Fruit fly (Drosophila melanogaster) whole organism, prepupa: Measurements from ENCODE around the gene ORMDL.

Experiments used
- CG10631 ChIP-seq: fragments of 200-800 bp; sonication (Bioruptor generic); optimal IDR thresholded peaks from 2 replicates; lab custom pipeline; 2016; ENCODE audit warnings: missing biosample characterization, missing genetic modification characterization
- CG11902 ChIP-seq: fragments of 200-800 bp; sonication (Bioruptor generic); optimal IDR thresholded peaks from 3 replicates; lab custom pipeline; 2016; ENCODE audit warnings: missing biosample characterization, missing genetic modification characterization
- CG31627 ChIP-seq: fragments of 200-800 bp; sonication (Bioruptor generic); optimal IDR thresholded peaks from 3 replicates; lab custom pipeline; 2016; ENCODE audit warnings: missing biosample characterization, missing genetic modification characterization
- CG34406 ChIP-seq: fragments of 200-800 bp; sonication (Bioruptor generic); optimal IDR thresholded peaks from 3 replicates; lab custom pipeline; 2016; ENCODE audit warnings: missing biosample characterization, missing genetic modification characterization
- CG4318 ChIP-seq: fragments of 200-800 bp; sonication (Bioruptor generic); optimal IDR thresholded peaks from 3 replicates; lab custom pipeline; 2017; ENCODE audit warnings: missing biosample characterization, mild to moderate bottlenecking, missing genetic modification characterization
- CG6854 ChIP-seq: fragments of 200-800 bp; sonication (Bioruptor generic); optimal IDR thresholded peaks from 2 replicates; lab custom pipeline; 2017; ENCODE audit warnings: missing biosample characterization, mild to moderate bottlenecking, missing genetic modification characterization
- CG7368 ChIP-seq: fragments of 200-800 bp; sonication (Bioruptor generic); optimal IDR thresholded peaks from 3 replicates; lab custom pipeline; 2016; ENCODE audit warnings: missing biosample characterization, missing genetic modification characterization
- CG8319 ChIP-seq: fragments of 200-800 bp; sonication (Bioruptor generic); optimal IDR thresholded peaks from 3 replicates; lab custom pipeline; 2016; ENCODE audit warnings: missing biosample characterization, missing genetic modification characterization
- Eip75B ChIP-seq: fragments of 200-800 bp; sonication (Bioruptor generic); optimal IDR thresholded peaks from 3 replicates; lab custom pipeline; 2016; ENCODE audit warnings: missing biosample characterization, missing genetic modification characterization
- Eip78C ChIP-seq: fragments of 200-800 bp; sonication (Bioruptor generic); peaks from one replicate; lab custom pipeline; 2016; ENCODE audit warnings: missing biosample characterization, missing genetic modification characterization
- Ets21C ChIP-seq: fragments of 200-800 bp; sonication (Bioruptor generic); optimal IDR thresholded peaks from 3 replicates; lab custom pipeline; 2016; ENCODE audit warnings: missing biosample characterization, missing genetic modification characterization
- Lpt ChIP-seq: fragments of 200-800 bp; sonication (Bioruptor generic); optimal IDR thresholded peaks from 3 replicates; lab custom pipeline; 2016; ENCODE audit warnings: missing biosample characterization, missing genetic modification characterization
- Smox ChIP-seq: fragments of 200-800 bp; sonication (Bioruptor generic); optimal IDR thresholded peaks from 3 replicates; lab custom pipeline; 2016; ENCODE audit warnings: missing biosample characterization, missing genetic modification characterization
- Sox102F ChIP-seq: fragments of 200-800 bp; sonication (Bioruptor generic); optimal IDR thresholded peaks from 2 replicates; lab custom pipeline; 2016; ENCODE audit warnings: missing biosample characterization, mild to moderate bottlenecking, missing genetic modification characterization
- Sox15 ChIP-seq: fragments of 200-800 bp; sonication (Bioruptor generic); optimal IDR thresholded peaks from 3 replicates; lab custom pipeline; 2016; ENCODE audit warnings: missing biosample characterization, missing genetic modification characterization
- achi ChIP-seq: fragments of 200-800 bp; sonication (Bioruptor generic); optimal IDR thresholded peaks from 3 replicates; lab custom pipeline; 2016; ENCODE audit warnings: missing biosample characterization, missing genetic modification characterization
- acj6 ChIP-seq: fragments of 200-800 bp; sonication (Bioruptor generic); optimal IDR thresholded peaks from 3 replicates; lab custom pipeline; 2016; ENCODE audit warnings: missing biosample characterization, missing genetic modification characterization
- dsx ChIP-seq: fragments of 200-800 bp; optimal IDR thresholded peaks from 3 replicates; lab custom pipeline; 2019; ENCODE audit warnings: missing biosample characterization, mild to moderate bottlenecking, missing genetic modification characterization, moderate library complexity; ENCODE audit not compliant: poor library complexity, severe bottlenecking
- eg ChIP-seq: fragments of 200-800 bp; sonication (Bioruptor generic); IDR thresholded peaks from 3 replicates; pipeline ENCODE4 v1.3.6; 2022; ENCODE audit warnings: missing biosample characterization, missing genetic modification characterization
- esn ChIP-seq: fragments of 200-800 bp; sonication (Bioruptor generic); optimal IDR thresholded peaks from 2 replicates; lab custom pipeline; 2016; ENCODE audit warnings: missing biosample characterization, mild to moderate bottlenecking, missing genetic modification characterization, moderate library complexity
- fd85E ChIP-seq: fragments of 200-800 bp; sonication (Bioruptor generic); optimal IDR thresholded peaks from 3 replicates; lab custom pipeline; 2016; ENCODE audit warnings: missing biosample characterization, missing genetic modification characterization
- fkh ChIP-seq: fragments of 200-800 bp; sonication (Bioruptor generic); optimal IDR thresholded peaks from 3 replicates; lab custom pipeline; 2017; ENCODE audit warnings: missing biosample characterization, mild to moderate bottlenecking, missing genetic modification characterization, moderate library complexity
- lz ChIP-seq: fragments of 200-800 bp; sonication (Bioruptor generic); optimal IDR thresholded peaks from 3 replicates; lab custom pipeline; 2016; ENCODE audit warnings: missing biosample characterization, missing genetic modification characterization
- salr ChIP-seq, 2 experiments: fragments of 200-800 bp; sonication (Bioruptor generic); optimal IDR thresholded peaks; 3 replicates each; lab custom pipeline; 2016 to 2018; ENCODE audit warnings: missing biosample characterization in 2 of 2, missing genetic modification characterization in 2 of 2, mild to moderate bottlenecking in 1 of 2
- ss ChIP-seq, 2 experiments: fragments of 200-800 bp; sonication (Bioruptor generic); optimal IDR thresholded peaks; 2 replicates in 1 of 2; 3 replicates in 1 of 2; lab custom pipeline; 2017 to 2018; ENCODE audit warnings: mild to moderate bottlenecking in 2 of 2, missing biosample characterization in 2 of 2, missing genetic modification characterization in 2 of 2, moderate library complexity in 1 of 2
- svp ChIP-seq: fragments of 200-800 bp; sonication (Bioruptor generic); peaks from one replicate; lab custom pipeline; 2016; ENCODE audit warnings: missing biosample characterization, missing genetic modification characterization
- topi ChIP-seq: fragments of 200-800 bp; sonication (Bioruptor generic); optimal IDR thresholded peaks from 3 replicates; lab custom pipeline; 2016; ENCODE audit warnings: missing biosample characterization, missing genetic modification characterization
- vri ChIP-seq: fragments of 200-800 bp; sonication (Bioruptor generic); optimal IDR thresholded peaks from 3 replicates; lab custom pipeline; 2016; ENCODE audit warnings: missing biosample characterization, mild to moderate bottlenecking, missing genetic modification characterization

The ORMDL gene

DNA sequence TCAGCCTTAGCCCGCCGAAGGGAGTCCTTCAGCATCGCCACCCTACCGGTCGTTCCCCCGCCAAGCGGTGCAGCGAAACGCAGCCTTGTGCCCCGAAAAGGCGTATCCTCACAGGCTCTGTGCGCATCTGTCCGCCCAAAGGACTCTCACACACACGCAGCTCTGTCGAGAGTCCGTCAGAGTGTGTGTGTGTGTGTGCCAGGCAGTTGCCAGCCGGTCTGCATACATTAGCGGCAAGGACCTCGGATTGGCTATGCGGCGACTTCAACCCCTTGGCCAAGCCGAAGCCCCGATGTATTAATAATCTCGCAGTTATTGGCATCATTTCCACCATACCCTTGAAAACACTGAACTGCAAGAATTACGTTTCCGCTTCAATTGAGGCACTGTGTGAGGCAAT is 24.6 kb upstream of the ORMDL start:
- TF ChIP-seq Lpt (GFP tag; lab: Kevin White, UChicago) (no peak), CG6854 (GFP tag; lab: Kevin White, UChicago) (no peak), CG11902 (GFP tag; lab: Kevin White, UChicago) (no peak), lz (GFP tag; lab: Kevin White, UChicago) (no peak), vri (GFP tag; lab: Kevin White, UChicago) (no peak)

DNA sequence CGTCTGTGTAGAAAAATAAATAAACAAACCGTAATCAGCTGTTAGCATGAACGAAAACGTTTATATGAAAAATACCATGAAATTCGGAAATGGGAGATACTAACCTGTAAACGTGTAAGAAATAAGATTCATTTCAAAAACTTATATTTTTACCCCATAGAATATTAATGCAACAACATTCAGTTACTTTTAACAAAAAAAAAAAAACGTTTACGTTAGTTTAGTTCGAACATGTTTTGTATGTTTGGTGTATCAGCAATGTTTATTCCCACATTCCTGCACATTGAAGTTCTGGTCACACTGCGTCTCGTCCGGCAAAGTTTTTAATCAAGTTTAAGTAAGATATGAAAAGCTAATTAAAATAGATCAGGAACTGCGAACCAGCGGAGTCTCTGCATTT is 17.8 kb upstream of the ORMDL start, which contains the start of the genes S1P and CG11307:
Gene S1P (minus strand): TSS at position 23 of the 400 bp plus-strand sequence.
Gene CG11307 (plus strand): TSS at position 270 of the 400 bp plus-strand sequence.
- TF ChIP-seq fkh (GFP tag; lab: Kevin White, UChicago) (peak; percentile 91), Sox15 (GFP tag; lab: Kevin White, UChicago) (no peak)

DNA sequence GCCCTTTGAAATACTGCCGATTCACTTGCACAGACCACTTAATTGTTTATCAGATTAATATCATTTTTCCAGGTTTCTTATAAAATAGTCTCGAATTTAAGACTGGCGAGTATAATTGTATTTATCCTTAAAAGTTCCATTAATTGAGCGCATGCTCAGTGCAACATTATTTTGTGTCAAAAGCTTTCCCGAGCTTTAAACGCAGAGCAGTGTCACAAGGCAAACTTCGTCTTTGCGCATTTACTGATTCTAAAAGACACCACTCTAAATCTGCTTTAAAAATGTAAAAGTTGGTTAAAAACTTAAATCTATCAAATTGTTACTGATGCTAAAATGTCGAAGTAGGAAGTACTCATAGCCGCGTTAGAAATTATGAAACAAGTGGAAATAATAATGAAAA is 9.6 kb upstream of the ORMDL start, which contains the start of the genes CG7166 and Alg11:
Gene CG7166 (minus strand): TSS at position 101 of the 400 bp plus-strand sequence.
Gene Alg11 (plus strand): TSS at position 260 of the 400 bp plus-strand sequence.
- TF ChIP-seq Eip75B (GFP tag; lab: Kevin White, UChicago), result no peak
- TF ChIP-seq Eip78C, result peak; percentile 35
- TF ChIP-seq, all 60 proteins: peak for 1

DNA sequence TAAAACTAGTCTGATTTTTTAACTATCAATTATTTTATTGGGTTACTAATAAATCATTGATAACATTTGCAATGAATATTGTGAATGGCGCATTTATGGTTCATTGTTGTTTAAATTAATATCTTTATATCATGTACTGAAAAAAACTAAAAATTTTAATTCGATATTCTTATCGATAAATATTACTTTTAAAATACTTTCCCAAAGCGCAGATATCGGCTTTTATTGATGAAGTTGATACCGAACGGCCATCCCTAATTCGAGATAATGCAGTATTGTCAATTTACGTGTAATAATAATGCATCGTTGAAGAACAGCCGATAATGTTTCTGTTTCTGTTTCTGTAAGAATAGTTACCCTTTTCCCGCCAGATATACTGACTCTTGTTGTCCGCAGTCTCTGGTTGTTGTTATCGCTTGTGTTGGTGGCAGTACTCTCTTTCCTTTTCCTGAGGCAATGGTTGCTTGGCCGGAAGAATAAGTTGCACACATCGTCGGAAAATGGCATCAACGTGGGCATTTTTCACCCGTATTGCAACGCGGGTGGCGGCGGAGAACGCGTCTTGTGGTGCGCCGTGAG is 9.0 kb upstream of the ORMDL start:
- TF ChIP-seq fd85E (GFP tag; lab: Kevin White, UChicago) (no peak), Eip78C (peak; percentile 55), CG7368 (GFP tag; lab: Kevin White, UChicago) (no peak), ss (GFP tag; optimal IDR thresholded peaks at IDR 0.05; lab: Kevin White, UChicago) (no peak), dsx (GFP tag; lab: Kevin White, UChicago) (no peak), CG10631 (GFP tag; lab: Kevin White, UChicago) (no peak), Sox102F (no peak), esn (GFP tag; lab: Kevin White, UChicago) (peak; percentile 38), acj6 (no peak), lz (GFP tag; lab: Kevin White, UChicago) (no peak), salr (GFP tag; optimal IDR thresholded peaks at IDR 0.05; lab: Kevin White, UChicago) (no peak), achi (GFP tag; lab: Kevin White, UChicago) (no peak), Lpt (GFP tag; lab: Kevin White, UChicago) (no peak), topi (GFP tag; lab: Kevin White, UChicago) (no peak), CG4318 (GFP tag; lab: Kevin White, UChicago) (no peak), Smox (GFP tag; lab: Kevin White, UChicago) (no peak), CG8319 (GFP tag; lab: Kevin White, UChicago) (no peak)

DNA sequence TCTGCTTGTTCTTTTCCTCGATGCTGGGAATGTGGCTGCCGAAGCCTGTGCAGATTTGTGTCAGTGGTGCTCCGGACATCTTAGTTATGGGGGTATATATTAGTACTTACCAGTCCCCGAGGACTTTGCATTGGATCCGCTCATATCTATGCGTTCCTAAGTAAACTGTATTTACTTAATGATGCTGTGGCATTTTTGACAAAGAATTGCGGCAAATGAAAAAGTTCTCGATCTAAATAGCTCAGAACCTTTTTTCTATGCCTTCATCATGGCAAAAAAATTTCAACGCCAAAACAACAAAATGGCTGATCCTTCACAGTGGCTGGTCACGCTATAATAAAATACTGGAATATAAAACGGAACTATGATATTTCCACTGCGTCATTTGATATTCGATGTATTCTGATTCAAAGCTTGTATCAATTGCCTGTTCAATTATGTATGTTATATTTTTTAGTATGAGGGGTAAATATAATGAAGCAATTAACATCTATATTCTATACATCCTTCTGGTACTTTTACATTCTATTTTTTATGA is 884 bp upstream of the ORMDL start, which contains the start of gene MED1:
Gene MED1 (minus strand): TSS at position 295 of the 538 bp plus-strand sequence.
- TF ChIP-seq eg (GFP tag; lab: Robert Waterston, UW), result peak; percentile 15; the same call in 1 of the 3 replicates
- no peak for TF ChIP-seq ss (GFP tag; optimal IDR thresholded peaks at IDR 0.05; lab: Kevin White, UChicago)
- peak; percentile 43 for TF ChIP-seq CG31627 (GFP tag; lab: Kevin White, UChicago)
- TF ChIP-seq Ets21C (GFP tag; lab: Kevin White, UChicago), result peak; percentile 5
- TF ChIP-seq CG34406 (GFP tag; lab: Kevin White, UChicago), result no peak

DNA sequence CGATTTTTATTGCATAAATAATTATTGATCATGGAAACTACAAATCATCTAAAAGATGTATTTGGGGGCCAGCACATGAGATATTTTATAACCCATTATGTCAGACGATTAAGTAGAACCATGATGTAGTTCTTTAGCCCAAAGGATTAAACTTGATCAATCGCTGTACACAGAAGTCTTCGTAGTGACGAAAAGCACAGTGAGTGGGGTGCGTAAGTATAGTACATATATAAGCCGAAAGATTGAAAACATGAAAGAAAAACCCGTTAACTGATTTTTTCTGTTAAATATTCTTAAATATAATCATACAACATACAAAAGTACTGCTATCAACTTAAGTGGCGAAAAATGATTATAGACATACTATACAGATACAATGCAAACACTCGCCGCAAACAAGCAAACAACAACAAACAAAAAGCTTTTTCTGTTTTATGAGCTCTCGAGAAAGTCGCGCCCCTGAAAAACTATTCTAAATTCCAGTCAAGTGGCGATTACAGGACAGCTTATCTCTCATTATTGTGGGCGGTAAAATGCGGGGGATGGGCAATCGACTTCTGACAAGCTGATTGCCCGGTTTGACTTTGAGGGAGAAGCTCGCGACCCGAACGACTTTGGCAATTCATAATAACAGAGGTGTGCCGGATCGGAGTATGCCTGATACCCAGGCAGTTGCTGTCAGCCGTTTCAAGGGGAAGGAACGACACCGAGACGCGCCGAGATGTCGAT is 1.3 kb downstream of the ORMDL start, which contains the start of gene CG32444:
Gene CG32444 (plus strand): TSS at position 683 of the 729 bp plus-strand sequence.
- peak; percentile 46 for TF ChIP-seq Eip78C
- no peak for TF ChIP-seq fkh (GFP tag; lab: Kevin White, UChicago)
- no peak for TF ChIP-seq fd85E (GFP tag; lab: Kevin White, UChicago)
- TF ChIP-seq svp (GFP tag; lab: Kevin White, UChicago), result peak; percentile 94
